Worm (Caenorhabditis elegans) whole organism, midembryonic: Measurements from ENCODE around the gene spon-1.

Source experiments
- T22C8.4 ChIP-seq: fragments of 200-800 bp; sonication (Bioruptor generic); IDR thresholded peaks from 2 replicates; pipeline ENCODE4 v1.3.6; 2022; ENCODE audit warnings: missing genetic modification characterization, missing compliant biosample characterization
- cog-1 ChIP-seq: sonication (generic microtip); optimal IDR thresholded peaks from 2 replicates; lab custom pipeline; 2016; ENCODE audit warnings: missing genetic modification characterization, missing compliant biosample characterization
- flt-1 ChIP-seq: fragments of 200-800 bp; sonication (Bioruptor generic); IDR thresholded peaks from 2 replicates; pipeline ENCODE4 v1.3.6; 2022; ENCODE audit warnings: missing genetic modification characterization, missing compliant biosample characterization
- klf-2 ChIP-seq: fragments of 200-800 bp; sonication (Bioruptor generic); conservative IDR thresholded peaks from 2 replicates; pipeline ENCODE4 v1.3.6; 2022; ENCODE audit warnings: missing genetic modification reagents, missing genetic modification characterization, missing compliant biosample characterization
- med-1 ChIP-seq: sonication (generic microtip); optimal IDR thresholded peaks from 2 replicates; lab custom pipeline; 2017; ENCODE audit warnings: missing genetic modification characterization, mild to moderate bottlenecking, missing compliant biosample characterization, antibody characterized with exemption, missing genetic modification reagents; ENCODE audit not compliant: insufficient read depth
- ref-1 ChIP-seq: fragments of 200-800 bp; sonication (Bioruptor generic); conservative IDR thresholded peaks from 2 replicates; pipeline ENCODE4 v1.3.6; 2022; ENCODE audit warnings: missing genetic modification reagents, missing genetic modification characterization, missing compliant biosample characterization
- tab-1 ChIP-seq: fragments of 200-800 bp; sonication (Bioruptor generic); IDR thresholded peaks from 2 replicates; pipeline ENCODE4 v1.3.6; 2022; ENCODE audit warnings: missing genetic modification characterization, missing compliant biosample characterization
- ztf-23 ChIP-seq: fragments of 200-800 bp; sonication (Bioruptor generic); IDR thresholded peaks from 2 replicates; pipeline ENCODE4 v1.3.6; 2022; ENCODE audit warnings: missing genetic modification reagents, missing genetic modification characterization, missing compliant biosample characterization
- ztf-29 ChIP-seq: fragments of 200-800 bp; sonication (Bioruptor generic); IDR thresholded peaks from 2 replicates; pipeline ENCODE4 v1.3.6; 2022; ENCODE audit warnings: missing genetic modification reagents, missing genetic modification characterization, missing compliant biosample characterization

The spon-1 gene

ce11 chrII:7116350-7116749, at the start of gene spon-1:
spon-1 (plus strand) TSS chrII:7116557.
- TF ChIP-seq ztf-23 (no peak), tab-1 (no peak), ztf-29 (GFP tag; lab: Robert Waterston, UW) (no peak), T22C8.4 (GFP tag; lab: Robert Waterston, UW) (no peak), cog-1 (no peak), ref-1 (GFP tag; lab: Robert Waterston, UW) (no peak), flt-1 (GFP tag; lab: Robert Waterston, UW) (no peak), med-1 (no peak), klf-2 (no peak)

ce11 chrII:7069866-7070265, 46.5 kb upstream of the spon-1 start, which contains the start of gene him-14:
him-14 (minus strand) TSS chrII:7069966.
- TF ChIP-seq med-1 (no peak), tab-1 (no peak), klf-2 (no peak), ztf-29 (GFP tag; lab: Robert Waterston, UW) (no peak), flt-1 (GFP tag; lab: Robert Waterston, UW) (no peak), ztf-23 (no peak)

- TF ChIP-seq med-1 (no peak), ref-1 (GFP tag; lab: Robert Waterston, UW) (no peak), tab-1 (no peak), ztf-29 (GFP tag; lab: Robert Waterston, UW) (no peak), klf-2 (no peak)
These were observed 45.9 kb upstream of the spon-1 start for ce11 chrII:7070434-7070833.

ce11 chrII:7072315-7072589, 44.1 kb upstream of the spon-1 start, which contains the start of gene kars-1:
kars-1 (minus strand) TSS chrII:7072415.
- TF ChIP-seq ref-1 (GFP tag; lab: Robert Waterston, UW) (no peak), T22C8.4 (GFP tag; lab: Robert Waterston, UW) (no peak), med-1 (no peak), ztf-23 (no peak), klf-2 (no peak), cog-1 (no peak), ztf-29 (GFP tag; lab: Robert Waterston, UW) (no peak), flt-1 (GFP tag; lab: Robert Waterston, UW) (no peak), tab-1 (no peak)

ce11 chrII:7072590-7073536, 43.5 kb upstream of the spon-1 start:
- TF ChIP-seq T22C8.4 (GFP tag; lab: Robert Waterston, UW): no peak
- peak; percentile 77 for TF ChIP-seq flt-1 (GFP tag; lab: Robert Waterston, UW)
- 0 out of 2 replicates have a peak, but pooled peaks have one; percentile 41 for TF ChIP-seq ztf-29 (GFP tag; lab: Robert Waterston, UW)
- peak; percentile 74 for TF ChIP-seq cog-1
- TF ChIP-seq ref-1 (GFP tag; lab: Robert Waterston, UW): no peak
- no peak for TF ChIP-seq klf-2
- no peak; the same call in 1 of the 2 replicates for TF ChIP-seq ztf-23
- no peak for TF ChIP-seq tab-1

ce11 chrII:7073537-7073913, 42.8 kb upstream of the spon-1 start, which contains the start of gene kat-1:
kat-1 (plus strand) TSS chrII:7073814.
- TF ChIP-seq ztf-29 (GFP tag; lab: Robert Waterston, UW): no peak
- TF ChIP-seq med-1: no peak
- no peak for TF ChIP-seq ref-1 (GFP tag; lab: Robert Waterston, UW)
- no peak for TF ChIP-seq tab-1
- TF ChIP-seq flt-1 (GFP tag; lab: Robert Waterston, UW): no peak
- no peak for TF ChIP-seq cog-1
- no peak for TF ChIP-seq klf-2
- TF ChIP-seq ztf-23: no peak
- no peak for TF ChIP-seq T22C8.4 (GFP tag; lab: Robert Waterston, UW)

ce11 chrII:7075564-7076228, 40.7 kb upstream of the spon-1 start, which contains the start of gene T02G5.7:
T02G5.7 (plus strand) TSS chrII:7075614.
- TF ChIP-seq T22C8.4 (GFP tag; lab: Robert Waterston, UW) (no peak), flt-1 (GFP tag; lab: Robert Waterston, UW) (no peak), tab-1 (no peak), klf-2 (no peak), ztf-29 (GFP tag; lab: Robert Waterston, UW) (no peak), cog-1 (no peak), med-1 (no peak), ref-1 (GFP tag; lab: Robert Waterston, UW) (no peak), ztf-23 (no peak)

- TF ChIP-seq T22C8.4 (GFP tag; lab: Robert Waterston, UW): peak; percentile 58
These were observed 32.3 kb upstream of the spon-1 start, which contains the start of the genes T02G5.14 and T02G5.15 for ce11 chrII:7084021-7084420. T02G5.14 (plus strand) TSS chrII:7084321. T02G5.15 (plus strand) TSS chrII:7084321.

- TF ChIP-seq ztf-29 (GFP tag; lab: Robert Waterston, UW): no peak
- no peak for TF ChIP-seq med-1
- no peak for TF ChIP-seq ref-1 (GFP tag; lab: Robert Waterston, UW)
These were observed 26.3 kb upstream of the spon-1 start for ce11 chrII:7090085-7090484.

- TF ChIP-seq T22C8.4 (GFP tag; lab: Robert Waterston, UW): no peak
- no peak for TF ChIP-seq klf-2
- TF ChIP-seq flt-1 (GFP tag; lab: Robert Waterston, UW): no peak
- no peak for TF ChIP-seq ref-1 (GFP tag; lab: Robert Waterston, UW)
- no peak for TF ChIP-seq tab-1
- TF ChIP-seq med-1: no peak
These were observed 25.5 kb upstream of the spon-1 start for ce11 chrII:7090852-7091251.
